Worm (Caenorhabditis elegans) whole organism, L4/young adult: ENCODE data around the gene K09H11.11.

Source experiments
- W03F9.2 ChIP-seq: fragments of 150-350 bp; optimal IDR thresholded peaks from 2 replicates; lab custom pipeline; 2014; ENCODE audit warnings: missing biosample characterization, missing genetic modification characterization
- dao-5 ChIP-seq: sonication (generic microtip); optimal IDR thresholded peaks from 2 replicates; lab custom pipeline; 2016; ENCODE audit warnings: missing genotype, missing genetic modification characterization, moderate library complexity, missing compliant biosample characterization
- him-1 ChIP-seq: sonication (generic microtip); optimal IDR thresholded peaks from 2 replicates; lab custom pipeline; 2016; ENCODE audit warnings: missing genotype, missing genetic modification reagents, missing genetic modification characterization, missing compliant biosample characterization

ce11 chrV:5708331-5708730 is 46.7 kb downstream of the K09H11.11 start:
- no peak for TF ChIP-seq dao-5 (tag; lab: Kevin White, UChicago)
- TF ChIP-seq him-1 (tag; lab: Kevin White, UChicago), result no peak
- no peak for TF ChIP-seq W03F9.2 (tag; lab: Kevin White, UChicago)
